Worm (Caenorhabditis elegans) whole organism, mixed stage, embryonic: ENCODE measurements around the gene T12G3.4.
A peak's percentile ranks its signal among the peaks of the same experiment; 100 is the strongest.

ENCODE experiments used
- bed-3 ChIP-seq: fragments of 200-800 bp; sonication (Bioruptor generic); optimal IDR thresholded peaks from 3 replicates; lab custom pipeline; 2018; ENCODE audit warnings: mild to moderate bottlenecking, missing genetic modification characterization, moderate library complexity, missing compliant biosample characterization
- blmp-1 ChIP-seq: fragments of 150-350 bp; optimal IDR thresholded peaks from 2 replicates; lab custom pipeline; 2014; ENCODE audit warnings: missing biosample characterization, missing genetic modification characterization
- ceh-39 ChIP-seq: fragments of 150-350 bp; optimal IDR thresholded peaks from 2 replicates; lab custom pipeline; 2014; ENCODE audit warnings: missing biosample characterization, missing genetic modification characterization
- ceh-43 ChIP-seq: fragments of 200-800 bp; sonication (Bioruptor generic); optimal IDR thresholded peaks from 2 replicates; lab custom pipeline; 2018; ENCODE audit warnings: mild to moderate bottlenecking, missing genetic modification characterization, moderate library complexity, missing compliant biosample characterization
- ceh-83 ChIP-seq: fragments of 200-800 bp; sonication (Bioruptor generic); optimal IDR thresholded peaks from 2 replicates; lab custom pipeline; 2018; ENCODE audit warnings: mild to moderate bottlenecking, missing genetic modification characterization, missing compliant biosample characterization
- ces-1 ChIP-seq: fragments of 150-350 bp; optimal IDR thresholded peaks from 2 replicates; lab custom pipeline; 2014; ENCODE audit warnings: missing biosample characterization, missing genetic modification reagents, missing genetic modification characterization
- cnd-1 ChIP-seq: fragments of 200-800 bp; sonication (Bioruptor generic); optimal IDR thresholded peaks from 2 replicates; lab custom pipeline; 2018; ENCODE audit warnings: mild to moderate bottlenecking, missing genetic modification characterization, missing compliant biosample characterization
- drap-1 ChIP-seq: fragments of 200-800 bp; sonication (Bioruptor generic); optimal IDR thresholded peaks from 3 replicates; lab custom pipeline; 2018; ENCODE audit warnings: mild to moderate bottlenecking, missing genetic modification characterization, missing compliant biosample characterization
- elt-1 ChIP-seq: sonication (generic microtip); optimal IDR thresholded peaks from 2 replicates; lab custom pipeline; 2017; ENCODE audit warnings: missing genetic modification characterization, mild to moderate bottlenecking, missing compliant biosample characterization, antibody characterized with exemption, moderate library complexity, borderline replicate concordance; ENCODE audit not compliant: insufficient read depth
- elt-3 ChIP-seq: fragments of 150-350 bp; optimal IDR thresholded peaks from 2 replicates; lab custom pipeline; 2014; ENCODE audit warnings: missing biosample characterization, missing genetic modification characterization
- flh-1 ChIP-seq: fragments of 200-800 bp; sonication (Bioruptor generic); optimal IDR thresholded peaks from 2 replicates; lab custom pipeline; 2018; ENCODE audit warnings: mild to moderate bottlenecking, missing genetic modification characterization, moderate library complexity, missing compliant biosample characterization
- ham-2 ChIP-seq: fragments of 200-800 bp; sonication (Bioruptor generic); optimal IDR thresholded peaks from 2 replicates; lab custom pipeline; 2018; ENCODE audit warnings: mild to moderate bottlenecking, missing genetic modification characterization, missing compliant biosample characterization
- hlh-1 ChIP-seq: fragments of 150-350 bp; optimal IDR thresholded peaks from 2 replicates; lab custom pipeline; 2014; ENCODE audit warnings: missing biosample characterization, missing genetic modification reagents, missing genetic modification characterization
- lin-13 ChIP-seq: fragments of 150-350 bp; optimal IDR thresholded peaks from 2 replicates; lab custom pipeline; 2014; ENCODE audit warnings: missing biosample characterization, missing genetic modification characterization
- lin-32 ChIP-seq: fragments of 200-800 bp; sonication (Bioruptor generic); optimal IDR thresholded peaks from 2 replicates; lab custom pipeline; 2018; ENCODE audit warnings: mild to moderate bottlenecking, missing genetic modification characterization, missing compliant biosample characterization
- lsy-2 ChIP-seq: fragments of 150-350 bp; optimal IDR thresholded peaks from 2 replicates; lab custom pipeline; 2014; ENCODE audit warnings: missing biosample characterization, missing genetic modification characterization
- mab-5 ChIP-seq: fragments of 150-350 bp; optimal IDR thresholded peaks from 2 replicates; lab custom pipeline; 2014; ENCODE audit warnings: missing biosample characterization, missing genetic modification characterization
- mls-2 ChIP-seq: sonication (generic microtip); optimal IDR thresholded peaks from 2 replicates; lab custom pipeline; 2016; ENCODE audit warnings: mild to moderate bottlenecking, missing genetic modification characterization, moderate library complexity, missing compliant biosample characterization
- nhr-12 ChIP-seq: fragments of 150-350 bp; optimal IDR thresholded peaks from 2 replicates; lab custom pipeline; 2014; ENCODE audit warnings: missing biosample characterization, missing genetic modification characterization
- nhr-2 ChIP-seq: fragments of 150-350 bp; optimal IDR thresholded peaks from 2 replicates; lab custom pipeline; 2014; ENCODE audit warnings: missing biosample characterization, missing genetic modification characterization
- nhr-237 ChIP-seq: fragments of 150-350 bp; optimal IDR thresholded peaks from 2 replicates; lab custom pipeline; 2014; ENCODE audit warnings: missing biosample characterization, missing genetic modification characterization
- nhr-28 ChIP-seq: fragments of 150-350 bp; optimal IDR thresholded peaks from 2 replicates; lab custom pipeline; 2014; ENCODE audit warnings: missing biosample characterization, missing genetic modification characterization
- nhr-76 ChIP-seq: sonication (generic microtip); optimal IDR thresholded peaks from 2 replicates; lab custom pipeline; 2017; ENCODE audit warnings: missing biosample characterization, missing genetic modification characterization
- pha-4 ChIP-seq: fragments of 150-350 bp; optimal IDR thresholded peaks from 2 replicates; lab custom pipeline; 2018; ENCODE audit warnings: missing biosample characterization, missing genetic modification reagents, missing genetic modification characterization
- sem-2 ChIP-seq: fragments of 200-800 bp; sonication (Bioruptor generic); optimal IDR thresholded peaks from 2 replicates; lab custom pipeline; 2018; ENCODE audit warnings: mild to moderate bottlenecking, missing genetic modification characterization, missing compliant biosample characterization
- snpc-4 ChIP-seq: fragments of 150-350 bp; optimal IDR thresholded peaks from 2 replicates; lab custom pipeline; 2014; ENCODE audit warnings: missing biosample characterization, missing genetic modification characterization
- sptf-1 ChIP-seq: sonication (generic microtip); optimal IDR thresholded peaks from 2 replicates; lab custom pipeline; 2017; ENCODE audit warnings: mild to moderate bottlenecking, missing genetic modification characterization, moderate library complexity, missing compliant biosample characterization
- tbx-8 ChIP-seq: fragments of 200-800 bp; sonication (Bioruptor generic); optimal IDR thresholded peaks from 2 replicates; lab custom pipeline; 2018; ENCODE audit warnings: mild to moderate bottlenecking, missing genetic modification characterization, moderate library complexity, missing compliant biosample characterization
- unc-120 ChIP-seq: sonication (generic microtip); optimal IDR thresholded peaks from 2 replicates; lab custom pipeline; 2017; ENCODE audit warnings: missing genetic modification characterization, missing compliant biosample characterization; ENCODE audit not compliant: poor library complexity, severe bottlenecking
- unc-39 ChIP-seq: fragments of 150-350 bp; optimal IDR thresholded peaks from 2 replicates; lab custom pipeline; 2014; ENCODE audit warnings: missing biosample characterization, missing genetic modification characterization
- unc-62 ChIP-seq: fragments of 150-350 bp; optimal IDR thresholded peaks from 2 replicates; lab custom pipeline; 2014; ENCODE audit warnings: missing biosample characterization, missing genetic modification reagents, missing genetic modification characterization
- zip-8 ChIP-seq: fragments of 150-350 bp; optimal IDR thresholded peaks from 2 replicates; lab custom pipeline; 2014; ENCODE audit warnings: missing biosample characterization, missing genetic modification characterization
- ztf-11 ChIP-seq: fragments of 150-350 bp; optimal IDR thresholded peaks from 2 replicates; lab custom pipeline; 2014; ENCODE audit warnings: missing biosample characterization, missing genetic modification characterization

The T12G3.4 gene

DNA sequence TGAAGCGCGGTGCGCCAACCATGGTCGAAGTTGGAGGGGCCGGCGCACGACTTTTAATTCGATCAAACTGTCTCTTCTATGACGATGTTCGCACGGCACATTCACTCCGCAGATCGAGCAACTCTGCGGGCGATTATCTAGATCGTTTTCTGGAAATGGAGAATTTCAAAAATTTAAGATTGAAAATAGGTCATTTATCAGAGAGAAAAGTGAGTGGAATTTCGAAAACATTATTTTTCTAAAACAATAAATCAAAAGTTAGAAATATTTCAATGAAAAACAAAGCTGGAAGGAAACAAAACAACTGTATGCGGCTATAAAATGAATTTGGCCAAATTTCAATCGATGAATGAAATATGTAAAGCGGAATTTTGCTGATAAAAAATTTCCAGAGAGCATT lies 37.2 kb upstream of the T12G3.4 start, which contains the start of the genes ZK617.26 and unc-22:
Gene ZK617.26 (minus strand): TSS at position 101 of the 400 bp plus-strand sequence.
Gene unc-22 (minus strand): TSS at position 149 of the 400 bp plus-strand sequence.
- TF ChIP-seq pha-4 (tag; lab: Kevin White, UChicago) (no peak), sem-2 (no peak), unc-120 (tag; lab: Kevin White, UChicago) (no peak), elt-3 (tag; lab: Kevin White, UChicago) (no peak), zip-8 (tag; lab: Kevin White, UChicago) (no peak), nhr-76 (tag; lab: Kevin White, UChicago) (no peak)
- TF ChIP-seq, all 35 proteins: peak for 0

ce11 chrIV:12012439-12013003 lies 35.5 kb upstream of the T12G3.4 start:
- TF ChIP-seq ham-2 (GFP tag; lab: Kevin White, UChicago) (no peak), blmp-1 (no peak), hlh-1 (tag; lab: Kevin White, UChicago) (no peak), lsy-2 (tag; lab: Kevin White, UChicago) (no peak), snpc-4 (tag; lab: Kevin White, UChicago) (no peak), ceh-39 (tag; lab: Kevin White, UChicago) (no peak), sptf-1 (tag; lab: Kevin White, UChicago) (no peak), mab-5 (tag; lab: Kevin White, UChicago) (no peak), sem-2 (no peak), cnd-1 (no peak), elt-3 (tag; lab: Kevin White, UChicago) (no peak), drap-1 (GFP tag; lab: Kevin White, UChicago) (peak; percentile 7), ceh-43 (GFP tag; lab: Kevin White, UChicago) (no peak), unc-39 (tag; lab: Kevin White, UChicago) (no peak), lin-13 (no peak), mls-2 (tag; lab: Kevin White, UChicago) (no peak), unc-62 (peak; percentile 90), flh-1 (GFP tag; lab: Kevin White, UChicago) (no peak), ceh-83 (no peak), nhr-12 (no peak), tbx-8 (no peak), pha-4 (tag; lab: Kevin White, UChicago) (no peak), unc-120 (tag; lab: Kevin White, UChicago) (peak; percentile 89), nhr-2 (tag; lab: Kevin White, UChicago) (no peak), bed-3 (GFP tag; lab: Kevin White, UChicago) (no peak), nhr-28 (no peak)
- TF ChIP-seq, all 35 proteins: peak for 3

DNA sequence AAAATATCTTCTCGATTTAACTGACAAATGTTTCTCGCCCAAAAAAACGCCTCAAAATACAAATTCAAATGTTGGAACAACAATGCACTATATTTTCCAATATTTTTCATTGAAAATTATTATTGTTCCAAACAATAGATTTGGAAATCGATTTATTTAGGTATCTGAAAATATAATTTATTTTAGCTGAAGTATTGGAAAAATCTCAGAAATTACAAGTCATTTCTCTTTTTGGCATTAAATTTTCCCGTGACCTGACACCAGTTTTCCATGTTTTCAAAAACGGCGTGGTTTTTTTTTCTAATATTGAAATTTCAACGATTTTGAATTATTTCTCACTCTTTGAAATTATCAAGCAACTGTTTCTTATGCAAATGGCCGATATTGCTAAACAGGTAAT lies 34.9 kb upstream of the T12G3.4 start, which contains the start of gene spe-17:
Gene spe-17 (plus strand): TSS at position 301 of the 400 bp plus-strand sequence.
- TF ChIP-seq mab-5 (tag; lab: Kevin White, UChicago) (no peak), nhr-76 (tag; lab: Kevin White, UChicago) (no peak), unc-62 (no peak), nhr-28 (no peak), hlh-1 (tag; lab: Kevin White, UChicago) (no peak), ces-1 (GFP tag; lab: Kevin White, UChicago) (no peak), sptf-1 (tag; lab: Kevin White, UChicago) (no peak), ceh-83 (no peak), elt-3 (tag; lab: Kevin White, UChicago) (no peak), ztf-11 (tag; lab: Kevin White, UChicago) (no peak), ham-2 (GFP tag; lab: Kevin White, UChicago) (no peak), ceh-43 (GFP tag; lab: Kevin White, UChicago) (no peak), sem-2 (no peak), bed-3 (GFP tag; lab: Kevin White, UChicago) (no peak), lin-13 (no peak), elt-1 (tag; lab: Kevin White, UChicago) (no peak)

ce11 chrIV:12015586-12015985 lies 32.5 kb upstream of the T12G3.4 start, which contains the start of gene lips-6:
Gene lips-6, minus strand, starts transcription at chrIV:12015686.
- TF ChIP-seq snpc-4 (tag; lab: Kevin White, UChicago) (no peak), nhr-237 (tag; lab: Kevin White, UChicago) (no peak), bed-3 (GFP tag; lab: Kevin White, UChicago) (no peak), nhr-2 (tag; lab: Kevin White, UChicago) (no peak), sptf-1 (tag; lab: Kevin White, UChicago) (no peak), ceh-83 (no peak), hlh-1 (tag; lab: Kevin White, UChicago) (no peak), nhr-76 (tag; lab: Kevin White, UChicago) (no peak), lin-32 (GFP tag; lab: Kevin White, UChicago) (no peak), zip-8 (tag; lab: Kevin White, UChicago) (no peak), flh-1 (GFP tag; lab: Kevin White, UChicago) (no peak), lsy-2 (tag; lab: Kevin White, UChicago) (no peak), ces-1 (GFP tag; lab: Kevin White, UChicago) (no peak), nhr-12 (no peak), ham-2 (GFP tag; lab: Kevin White, UChicago) (no peak), drap-1 (GFP tag; lab: Kevin White, UChicago) (no peak)
